Fruit fly (Drosophila melanogaster) whole organism, embryonic: ENCODE results near the gene Spt7.

Experiments
- Bteb2 ChIP-seq: fragments of 200-800 bp; sonication (Bioruptor generic); optimal IDR thresholded peaks from 2 replicates; lab custom pipeline; 2016; ENCODE audit warnings: missing biosample characterization, missing genetic modification characterization
- CG11093 ChIP-seq: fragments of 200-800 bp; sonication (Bioruptor generic); IDR thresholded peaks from 3 replicates; pipeline ENCODE4 v1.3.6; 2022; ENCODE audit warnings: missing biosample characterization, missing genetic modification characterization
- CG11456 ChIP-seq: fragments of 200-800 bp; sonication (Bioruptor generic); IDR thresholded peaks from 3 replicates; pipeline ENCODE4 v1.3.6; 2022; ENCODE audit warnings: missing biosample characterization, missing genetic modification characterization
- CG11504 ChIP-seq: fragments of 200-800 bp; sonication (Bioruptor generic); optimal IDR thresholded peaks from 3 replicates; lab custom pipeline; 2019; ENCODE audit warnings: missing biosample characterization, mild to moderate bottlenecking, missing genetic modification characterization, moderate library complexity
- CG12071 ChIP-seq: fragments of 200-800 bp; sonication (Bioruptor generic); optimal IDR thresholded peaks from 3 replicates; lab custom pipeline; 2018; ENCODE audit warnings: missing biosample characterization, mild to moderate bottlenecking, missing genetic modification characterization
- CG12659 ChIP-seq: fragments of 200-800 bp; sonication (Bioruptor generic); optimal IDR thresholded peaks from 3 replicates; lab custom pipeline; 2017; ENCODE audit warnings: mild to moderate bottlenecking, missing biosample characterization, missing genetic modification reagents, missing genetic modification characterization
- CG12769 ChIP-seq: fragments of 200-800 bp; sonication (Bioruptor generic); optimal IDR thresholded peaks from 2 replicates; lab custom pipeline; 2019; ENCODE audit warnings: missing biosample characterization, mild to moderate bottlenecking, missing genetic modification characterization, moderate library complexity
- CG14441 ChIP-seq: fragments of 200-800 bp; sonication (Bioruptor generic); IDR thresholded peaks from 2 replicates; pipeline ENCODE4 v1.3.6; 2022; ENCODE audit warnings: missing biosample characterization, missing genetic modification characterization
- CG15011 ChIP-seq: fragments of 200-800 bp; sonication (Bioruptor generic); optimal IDR thresholded peaks from 3 replicates; lab custom pipeline; 2018; ENCODE audit warnings: missing biosample characterization, mild to moderate bottlenecking, missing genetic modification characterization
- CG15479 ChIP-seq: fragments of 200-800 bp; sonication (Bioruptor generic); optimal IDR thresholded peaks from 3 replicates; lab custom pipeline; 2019; ENCODE audit warnings: missing biosample characterization, mild to moderate bottlenecking, missing genetic modification characterization, moderate library complexity
- CG17612 ChIP-seq: fragments of 200-800 bp; sonication (Bioruptor generic); IDR thresholded peaks from 2 replicates; pipeline ENCODE4 v1.3.6; 2022; ENCODE audit warnings: missing biosample characterization, missing genetic modification characterization
- CG18011 ChIP-seq: fragments of 200-800 bp; sonication (Bioruptor generic); optimal IDR thresholded peaks from 2 replicates; lab custom pipeline; 2017; ENCODE audit warnings: missing biosample characterization, missing genetic modification characterization, mild to moderate bottlenecking, moderate library complexity, missing genotype
- CG18262 ChIP-seq: fragments of 200-800 bp; optimal IDR thresholded peaks from 3 replicates; lab custom pipeline; 2019; ENCODE audit warnings: missing biosample characterization, mild to moderate bottlenecking, missing genetic modification characterization, moderate library complexity
- CG2116 ChIP-seq: fragments of 200-800 bp; sonication (Bioruptor generic); optimal IDR thresholded peaks from 3 replicates; lab custom pipeline; 2018; ENCODE audit warnings: missing biosample characterization, mild to moderate bottlenecking, missing genetic modification characterization
- CG2202 ChIP-seq: fragments of 200-800 bp; sonication (Bioruptor generic); optimal IDR thresholded peaks from 2 replicates; lab custom pipeline; 2018; ENCODE audit warnings: missing biosample characterization, mild to moderate bottlenecking, missing genetic modification characterization
- CG30431 ChIP-seq: fragments of 200-800 bp; sonication (Bioruptor generic); optimal IDR thresholded peaks from 2 replicates; lab custom pipeline; 2017; ENCODE audit warnings: missing biosample characterization, missing genetic modification characterization
- CG34376 ChIP-seq: fragments of 200-800 bp; sonication (Bioruptor generic); optimal IDR thresholded peaks from 2 replicates; lab custom pipeline; 2018; ENCODE audit warnings: missing biosample characterization, mild to moderate bottlenecking, missing genetic modification characterization
- CG4328 ChIP-seq: fragments of 200-800 bp; sonication (Bioruptor generic); optimal IDR thresholded peaks from 3 replicates; lab custom pipeline; 2017; ENCODE audit warnings: missing biosample characterization, missing genetic modification reagents, missing genetic modification characterization
- CG6254 ChIP-seq: fragments of 200-800 bp; sonication (Bioruptor generic); optimal IDR thresholded peaks from 3 replicates; lab custom pipeline; 2017; ENCODE audit warnings: mild to moderate bottlenecking, missing biosample characterization, missing genetic modification reagents, missing genetic modification characterization
- CG6813 ChIP-seq: fragments of 200-800 bp; sonication (Bioruptor generic); optimal IDR thresholded peaks from 2 replicates; lab custom pipeline; 2017; ENCODE audit warnings: missing biosample characterization, missing genetic modification characterization, mild to moderate bottlenecking, moderate library complexity, missing genetic modification reagents
- CG8281 ChIP-seq: fragments of 200-800 bp; sonication (Bioruptor generic); optimal IDR thresholded peaks from 2 replicates; lab custom pipeline; 2018; ENCODE audit warnings: missing biosample characterization, mild to moderate bottlenecking, missing genetic modification characterization, moderate library complexity
- CG8944 ChIP-seq: fragments of 200-800 bp; sonication (Bioruptor generic); optimal IDR thresholded peaks from 3 replicates; lab custom pipeline; 2016; ENCODE audit warnings: missing biosample characterization, missing genetic modification characterization
- CHES-1-like ChIP-seq: fragments of 200-800 bp; sonication (Bioruptor generic); optimal IDR thresholded peaks from 2 replicates; lab custom pipeline; 2016; ENCODE audit warnings: missing biosample characterization, missing genetic modification characterization
- CrebB ChIP-seq: fragments of 200-800 bp; sonication (Bioruptor generic); optimal IDR thresholded peaks from 3 replicates; lab custom pipeline; 2018; ENCODE audit warnings: missing biosample characterization, mild to moderate bottlenecking, missing genetic modification characterization
- Dp ChIP-seq: fragments of 200-800 bp; sonication (Bioruptor generic); optimal IDR thresholded peaks from 2 replicates; lab custom pipeline; 2018; ENCODE audit warnings: missing biosample characterization, mild to moderate bottlenecking, missing genetic modification characterization, moderate library complexity
- Ets65A ChIP-seq: fragments of 200-800 bp; sonication (Bioruptor generic); peaks from one replicate; lab custom pipeline; 2016; ENCODE audit warnings: missing biosample characterization, missing genetic modification characterization
- GATAe ChIP-seq: fragments of 200-800 bp; sonication (Bioruptor generic); conservative IDR thresholded peaks from 2 replicates; pipeline ENCODE4 v1.3.6; 2022; ENCODE audit warnings: missing biosample characterization, missing genetic modification characterization
- Hmx ChIP-seq: fragments of 200-800 bp; sonication (Bioruptor generic); optimal IDR thresholded peaks from 2 replicates; lab custom pipeline; 2016; ENCODE audit warnings: missing biosample characterization, missing genetic modification characterization
- Jarid2 ChIP-seq: fragments of 200-800 bp; sonication (Bioruptor generic); optimal IDR thresholded peaks from 3 replicates; lab custom pipeline; 2017; ENCODE audit warnings: mild to moderate bottlenecking, missing biosample characterization, missing genetic modification reagents, missing genetic modification characterization
- Rfx ChIP-seq: fragments of 200-800 bp; sonication (Bioruptor generic); IDR thresholded peaks from 2 replicates; pipeline ENCODE4 v1.3.6; 2022; ENCODE audit warnings: missing biosample characterization, missing genetic modification characterization
- ap ChIP-seq: fragments of 200-800 bp; sonication (Bioruptor generic); IDR thresholded peaks from 2 replicates; pipeline ENCODE4 v1.3.6; 2022; ENCODE audit warnings: missing biosample characterization, missing genetic modification characterization
- bab2 ChIP-seq: fragments of 200-800 bp; sonication (Bioruptor generic); optimal IDR thresholded peaks from 2 replicates; lab custom pipeline; 2016; ENCODE audit warnings: missing biosample characterization, missing genetic modification characterization
- bigmax ChIP-seq: fragments of 200-800 bp; sonication (Bioruptor generic); optimal IDR thresholded peaks from 2 replicates; lab custom pipeline; 2018; ENCODE audit warnings: missing biosample characterization, mild to moderate bottlenecking, missing genetic modification characterization
- cato ChIP-seq: fragments of 200-800 bp; sonication (Bioruptor generic); optimal IDR thresholded peaks from 2 replicates; lab custom pipeline; 2016; ENCODE audit warnings: missing biosample characterization, missing genetic modification characterization, borderline replicate concordance
- caup ChIP-seq: fragments of 200-800 bp; sonication (Bioruptor generic); optimal IDR thresholded peaks from 3 replicates; lab custom pipeline; 2017; ENCODE audit warnings: missing biosample characterization, mild to moderate bottlenecking, missing genetic modification characterization, moderate library complexity; ENCODE audit not compliant: severe bottlenecking
- danr ChIP-seq: fragments of 200-800 bp; sonication (Bioruptor generic); IDR thresholded peaks from 2 replicates; pipeline ENCODE4 v1.3.6; 2022; ENCODE audit warnings: missing biosample characterization, missing genetic modification characterization
- dmrt99B ChIP-seq: fragments of 200-800 bp; sonication (Bioruptor generic); optimal IDR thresholded peaks from 2 replicates; lab custom pipeline; 2018; ENCODE audit warnings: missing biosample characterization, mild to moderate bottlenecking, missing genetic modification characterization, moderate library complexity
- eve ChIP-seq, 2 experiments: fragments of >200 bp; optimal IDR thresholded peaks; 2 replicates each; lab custom pipeline; 2017; ENCODE audit warnings: missing biosample characterization in 2 of 2, missing genetic modification characterization in 2 of 2
- gsb ChIP-seq: fragments of 200-800 bp; sonication (Bioruptor generic); IDR thresholded peaks from 2 replicates; pipeline ENCODE4 v1.3.6; 2022; ENCODE audit warnings: missing biosample characterization, missing genetic modification characterization
- hbn ChIP-seq: fragments of 200-800 bp; sonication (Bioruptor generic); IDR thresholded peaks from 2 replicates; pipeline ENCODE4 v1.3.6; 2022; ENCODE audit warnings: missing biosample characterization, missing genetic modification characterization; ENCODE audit not compliant: partially characterized antibody
- knrl ChIP-seq: fragments of 200-800 bp; sonication (Bioruptor generic); IDR thresholded peaks from 3 replicates; pipeline ENCODE4 v1.3.6; 2022; ENCODE audit warnings: missing biosample characterization, missing genetic modification characterization; ENCODE audit not compliant: partially characterized antibody
- onecut ChIP-seq: fragments of 200-800 bp; sonication (Bioruptor generic); IDR thresholded peaks from 2 replicates; pipeline ENCODE4 v1.3.6; 2022; ENCODE audit warnings: missing biosample characterization, missing genetic modification characterization
- pb ChIP-seq: fragments of 200-800 bp; sonication (Bioruptor generic); optimal IDR thresholded peaks from 3 replicates; lab custom pipeline; 2016; ENCODE audit warnings: missing biosample characterization, missing genetic modification characterization
- seq ChIP-seq: fragments of 200-800 bp; sonication (Bioruptor generic); IDR thresholded peaks from 2 replicates; pipeline ENCODE4 v1.3.6; 2022; ENCODE audit warnings: missing biosample characterization, missing genetic modification characterization
- stwl ChIP-seq: fragments of 200-800 bp; sonication (Bioruptor generic); optimal IDR thresholded peaks from 3 replicates; lab custom pipeline; 2018; ENCODE audit warnings: missing biosample characterization, mild to moderate bottlenecking, missing genetic modification characterization, moderate library complexity
- tin ChIP-seq: fragments of 200-800 bp; sonication (Bioruptor generic); optimal IDR thresholded peaks from 3 replicates; lab custom pipeline; 2016; ENCODE audit warnings: missing biosample characterization, missing genetic modification characterization
- vfl ChIP-seq: fragments of 200-800 bp; sonication (Bioruptor generic); optimal IDR thresholded peaks from 2 replicates; lab custom pipeline; 2016; ENCODE audit warnings: missing biosample characterization, missing genetic modification characterization
- vvl ChIP-seq: fragments of 200-800 bp; sonication (Bioruptor generic); IDR thresholded peaks from 2 replicates; pipeline ENCODE4 v1.3.6; 2022; ENCODE audit warnings: missing biosample characterization, missing genetic modification characterization

Gene Spt7

DNA sequence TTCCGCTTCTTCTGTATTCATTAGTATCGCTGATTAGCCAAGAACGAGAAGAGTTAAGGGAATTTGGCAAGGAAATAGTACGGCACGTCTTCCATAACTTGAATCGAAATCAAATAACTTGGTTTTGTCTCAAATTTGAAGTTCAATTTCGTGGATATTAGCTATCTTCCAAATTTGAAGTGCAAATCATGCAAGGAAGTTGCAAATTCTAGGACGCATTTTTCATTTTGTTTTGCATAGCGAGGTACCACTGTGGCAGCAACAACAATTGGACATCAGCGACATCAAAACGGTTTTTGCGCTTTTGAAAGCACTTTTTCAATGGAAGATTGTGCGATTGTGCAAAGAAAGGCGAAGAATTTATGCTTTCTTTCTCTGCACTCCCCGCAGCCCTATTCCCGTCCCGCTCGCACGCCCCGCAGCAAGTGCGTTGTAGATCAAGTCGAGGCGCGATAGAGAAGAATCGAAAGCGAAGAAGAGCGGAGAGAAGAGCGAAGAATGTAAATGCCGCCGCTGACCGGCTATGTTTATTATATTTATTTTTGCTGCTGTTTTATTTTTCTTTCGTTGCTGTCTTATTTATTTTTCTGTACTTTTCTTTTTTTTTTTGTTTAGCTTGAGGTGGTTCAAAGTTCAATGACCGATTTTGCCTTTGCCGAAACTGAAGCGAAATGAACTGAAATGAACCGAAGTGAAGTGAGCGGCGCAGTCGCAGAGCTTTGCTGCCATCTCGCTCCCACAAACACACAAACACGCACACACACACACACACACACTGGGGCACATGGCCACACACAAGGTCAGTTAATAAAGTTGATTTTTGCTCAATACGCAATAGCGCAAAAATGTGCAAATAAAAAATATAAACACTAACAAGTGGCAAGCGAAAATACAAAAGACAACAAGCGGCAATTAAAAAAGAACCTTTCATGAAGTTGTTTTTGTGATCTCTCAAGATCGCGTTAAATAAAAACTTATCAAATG, 31.2 kb downstream of the Spt7 start (continued):
- TF ChIP-seq CG15011 (GFP tag; lab: Kevin White, UChicago): no peak
- TF ChIP-seq CG8281 (tag; lab: Kevin White, UChicago): no peak
- TF ChIP-seq CG2202: no peak
- TF ChIP-seq CG18262: peak; percentile 22
- TF ChIP-seq CG12659 (GFP tag; lab: Kevin White, UChicago): peak; percentile 48
- peak; percentile 16 for TF ChIP-seq Bteb2 (GFP tag; lab: Kevin White, UChicago)
- no peak for TF ChIP-seq CG30431 (GFP tag; lab: Kevin White, UChicago)
- TF ChIP-seq Hmx (GFP tag; lab: Kevin White, UChicago): peak; percentile 52
- TF ChIP-seq Ets65A (GFP tag; lab: Kevin White, UChicago): peak; percentile 92
- peak; percentile 73 for TF ChIP-seq CG14441 (GFP tag; lab: Robert Waterston, UW)
- TF ChIP-seq Rfx: peak; percentile 84
- peak; percentile 59 for TF ChIP-seq dmrt99B (tag; lab: Kevin White, UChicago)
- TF ChIP-seq danr: peak; percentile 36; the same call in 1 of the 2 replicates
- no peak for TF ChIP-seq CG15479 (GFP tag; lab: Kevin White, UChicago)
- 0 out of 2 replicates have a peak, but pooled peaks have one; percentile 8 for TF ChIP-seq onecut (GFP tag; lab: Robert Waterston, UW)
- peak; percentile 48 for TF ChIP-seq CHES-1-like (GFP tag; lab: Kevin White, UChicago)
- TF ChIP-seq CG17612: no peak
- TF ChIP-seq CG4328: no peak
- TF ChIP-seq caup (GFP tag; lab: Kevin White, UChicago): peak; percentile 31
- TF ChIP-seq CG34376 (GFP tag; lab: Kevin White, UChicago): no peak
- TF ChIP-seq eve (GFP tag; optimal IDR thresholded peaks at IDR 0.05; lab: Kevin White, UChicago): peak in 1 of 2 experiments; percentile 83
- no peak for TF ChIP-seq bigmax (GFP tag; lab: Kevin White, UChicago)
- peak; percentile 40; the same call in 1 of the 2 replicates for TF ChIP-seq ap (GFP tag; lab: Robert Waterston, UW)
- peak; percentile 68 for TF ChIP-seq CG11504
- no peak for TF ChIP-seq hbn (GFP tag; lab: Robert Waterston, UW)
- peak; percentile 28 for TF ChIP-seq vfl
- peak; percentile 47; the same call in 1 of the 2 replicates for TF ChIP-seq seq (GFP tag; lab: Robert Waterston, UW)
- no peak for TF ChIP-seq knrl (GFP tag; lab: Robert Waterston, UW)
- TF ChIP-seq pb (GFP tag; lab: Kevin White, UChicago): peak; percentile 2
- TF ChIP-seq Jarid2 (GFP tag; lab: Kevin White, UChicago): no peak
- peak; percentile 32 for TF ChIP-seq tin (GFP tag; lab: Kevin White, UChicago)
- peak; percentile 55 for TF ChIP-seq CG12071 (GFP tag; lab: Kevin White, UChicago)
- no peak for TF ChIP-seq GATAe (GFP tag; lab: Robert Waterston, UW)
- peak; percentile 89 for TF ChIP-seq CG12769 (tag; lab: Kevin White, UChicago)
- TF ChIP-seq CG18011 (GFP tag; lab: Kevin White, UChicago): no peak
- no peak for TF ChIP-seq gsb
- peak; percentile 43 for TF ChIP-seq CG8944 (GFP tag; lab: Kevin White, UChicago)
- TF ChIP-seq CG11093 (GFP tag; lab: Robert Waterston, UW): no peak
- TF ChIP-seq CG6254 (GFP tag; lab: Kevin White, UChicago): no peak
- no peak for TF ChIP-seq cato
- TF ChIP-seq stwl (tag; lab: Kevin White, UChicago): no peak
- TF ChIP-seq CG11456 (GFP tag; lab: Robert Waterston, UW): 0 out of 3 replicates have a peak, but pooled peaks have one; percentile 67
- TF ChIP-seq CG2116 (GFP tag; lab: Kevin White, UChicago): no peak
- no peak for TF ChIP-seq CrebB (tag; lab: Kevin White, UChicago)
- peak; percentile 46 for TF ChIP-seq bab2 (GFP tag; lab: Kevin White, UChicago)
- TF ChIP-seq vvl (GFP tag; lab: Robert Waterston, UW): peak; percentile 66; the same call in 1 of the 2 replicates
- no peak for TF ChIP-seq CG6813 (GFP tag; lab: Kevin White, UChicago)
- no peak for TF ChIP-seq Dp (GFP tag; lab: Kevin White, UChicago)
